In genomic region chr3L:9476829-9477228, dm6 we compare ENCODE assay signal across 3 fruit fly cellular contexts.
TF ChIP-seq lines count a peak whose summit lies in the region.

Uch-L5 (minus strand) TSS chr3L:9476965.
Jarid2 (plus strand) TSS chr3L:9477038.

TF ChIP-seq in whole organism, adult, 20 proteins besides CTCF, POLR2A, EP300 and RAD21 (continued from another document):
- TF ChIP-seq Hr96 (GFP tag; optimal IDR thresholded peaks at IDR 0.05; lab: Kevin White, UChicago) (no peak), cnc (optimal IDR thresholded peaks at IDR 0.05; lab: Kevin White, UChicago) (peak; percentile 81 to 92)

TF ChIP-seq in whole organism, embryonic, 481 proteins besides CTCF, POLR2A, EP300 and RAD21 (continued from another document and continues in another):
- no peak for TF ChIP-seq CG3065 (GFP tag; optimal IDR thresholded peaks at IDR 0.05; lab: Kevin White, UChicago)
- peak; percentile 47 to 54 for TF ChIP-seq Pdp1 (GFP tag; optimal IDR thresholded peaks at IDR 0.05; lab: Kevin White, UChicago)
- no peak for TF ChIP-seq Abd-B (GFP tag; optimal IDR thresholded peaks at IDR 0.05; lab: Kevin White, UChicago)
- TF ChIP-seq CG13123 (GFP tag; optimal IDR thresholded peaks at IDR 0.05; lab: Kevin White, UChicago), result peak; percentile 41
- TF ChIP-seq Poxn (GFP tag; IDR thresholded peaks at IDR 0.05; lab: Robert Waterston, UW), result no peak
- no peak for TF ChIP-seq Mrtf (GFP tag; IDR thresholded peaks at IDR 0.05; lab: Robert Waterston, UW)
- TF ChIP-seq exex (tag; optimal IDR thresholded peaks at IDR 0.05; lab: Kevin White, UChicago), result no peak
- TF ChIP-seq CG10979 (tag; optimal IDR thresholded peaks at IDR 0.05; lab: Kevin White, UChicago), result peak; percentile 48
- peak; percentile 79 for TF ChIP-seq Sin3A (optimal IDR thresholded peaks at IDR 0.05; lab: Kevin White, UChicago)
- peak; percentile 28 for TF ChIP-seq az2 (GFP tag; optimal IDR thresholded peaks at IDR 0.05; lab: Kevin White, UChicago)
- TF ChIP-seq CG8281 (tag; optimal IDR thresholded peaks at IDR 0.05; lab: Kevin White, UChicago), result no peak
- TF ChIP-seq Adf1 (GFP tag; IDR thresholded peaks at IDR 0.05; lab: Robert Waterston, UW), result peak; percentile 60
- TF ChIP-seq CG14710 (tag; optimal IDR thresholded peaks at IDR 0.05; lab: Kevin White, UChicago), result peak; percentile 68
- no peak for TF ChIP-seq Hmx (GFP tag; optimal IDR thresholded peaks at IDR 0.05; lab: Kevin White, UChicago)
- TF ChIP-seq shn (GFP tag; optimal IDR thresholded peaks at IDR 0.05; lab: Kevin White, UChicago), result peak; percentile 46
- TF ChIP-seq salm (tag; optimal IDR thresholded peaks at IDR 0.05; lab: Kevin White, UChicago), result no peak
- TF ChIP-seq CG1024 (GFP tag; IDR thresholded peaks at IDR 0.05; lab: Robert Waterston, UW), result no peak
- TF ChIP-seq cad (GFP tag; optimal IDR thresholded peaks at IDR 0.05; lab: Kevin White, UChicago), result no peak
- no peak for TF ChIP-seq crol (GFP tag; IDR thresholded peaks at IDR 0.05; lab: Robert Waterston, UW)
- TF ChIP-seq H2.0 (GFP tag; IDR thresholded peaks at IDR 0.05; lab: Robert Waterston, UW), result no peak
- peak; percentile 41 for TF ChIP-seq CG13296 (GFP tag; optimal IDR thresholded peaks at IDR 0.05; lab: Kevin White, UChicago)
- peak; percentile 37 for TF ChIP-seq da (GFP tag; optimal IDR thresholded peaks at IDR 0.05; lab: Kevin White, UChicago)
- TF ChIP-seq twi (tag; optimal IDR thresholded peaks at IDR 0.05; lab: Kevin White, UChicago), result peak; percentile 25
- TF ChIP-seq CG2678 (tag; optimal IDR thresholded peaks at IDR 0.05; lab: Kevin White, UChicago), result no peak
- peak; percentile 62 for TF ChIP-seq Dp (GFP tag; optimal IDR thresholded peaks at IDR 0.05; lab: Kevin White, UChicago)
- TF ChIP-seq ci (GFP tag; IDR thresholded peaks at IDR 0.05; lab: Robert Waterston, UW), result peak; percentile 79; the same call in 2 of the 3 replicates
- no peak for TF ChIP-seq danr (GFP tag; IDR thresholded peaks at IDR 0.05; lab: Robert Waterston, UW)
- no peak for TF ChIP-seq CG17328 (GFP tag; IDR thresholded peaks at IDR 0.05; lab: Robert Waterston, UW)
- TF ChIP-seq CG14441 (GFP tag; IDR thresholded peaks at IDR 0.05; lab: Robert Waterston, UW), result 0 out of 2 replicates have a peak, but pooled peaks have one; percentile 12
- TF ChIP-seq fru (optimal IDR thresholded peaks at IDR 0.05; lab: Kevin White, UChicago), result no peak
- peak; percentile 78 for TF ChIP-seq Rfx (GFP tag; IDR thresholded peaks at IDR 0.05; lab: Robert Waterston, UW)
- peak; percentile 63 for TF ChIP-seq CG2116 (GFP tag; optimal IDR thresholded peaks at IDR 0.05; lab: Kevin White, UChicago)
- TF ChIP-seq ara (GFP tag; IDR thresholded peaks at IDR 0.05; lab: Robert Waterston, UW), result peak; percentile 41; the same call in 1 of the 2 replicates
- TF ChIP-seq ind (GFP tag; optimal IDR thresholded peaks at IDR 0.05; lab: Kevin White, UChicago), result peak; percentile 63
- no peak for TF ChIP-seq CG12236 (GFP tag; optimal IDR thresholded peaks at IDR 0.05; lab: Kevin White, UChicago)
- TF ChIP-seq tgo (GFP tag; IDR thresholded peaks at IDR 0.05; lab: Robert Waterston, UW), result no peak
- TF ChIP-seq psq (GFP tag; optimal IDR thresholded peaks at IDR 0.05; lab: Kevin White, UChicago), result peak; percentile 53
- TF ChIP-seq Sox102F (GFP tag; optimal IDR thresholded peaks at IDR 0.05; lab: Kevin White, UChicago), result no peak
- no peak for TF ChIP-seq scrt (GFP tag; optimal IDR thresholded peaks at IDR 0.05; lab: Kevin White, UChicago)
- TF ChIP-seq Hr51 (GFP tag; optimal IDR thresholded peaks at IDR 0.05; lab: Kevin White, UChicago), result peak in 1 of 2 experiments; percentile 30
- TF ChIP-seq sob (GFP tag; IDR thresholded peaks at IDR 0.05; lab: Robert Waterston, UW), result peak; percentile 55
- peak; percentile 52 for TF ChIP-seq bcd (GFP tag; optimal IDR thresholded peaks at IDR 0.05; lab: Kevin White, UChicago)
- no peak for TF ChIP-seq CG4404 (GFP tag; IDR thresholded peaks at IDR 0.05; lab: Robert Waterston, UW)
- TF ChIP-seq amos (GFP tag; IDR thresholded peaks at IDR 0.05; lab: Robert Waterston, UW; ENCODE audit: partially characterized antibody), result peak; percentile 50
- peak; percentile 60 for TF ChIP-seq Lhr (GFP tag; optimal IDR thresholded peaks at IDR 0.05; lab: Kevin White, UChicago)
- TF ChIP-seq CG32767 (GFP tag; IDR thresholded peaks at IDR 0.05; lab: Robert Waterston, UW), result no peak
- TF ChIP-seq inv (GFP tag; IDR thresholded peaks at IDR 0.05; lab: Robert Waterston, UW; ENCODE audit: partially characterized antibody), result peak; percentile 41; the same call in 1 of the 2 replicates
- TF ChIP-seq ash1 (GFP tag; optimal IDR thresholded peaks at IDR 0.05; lab: Kevin White, UChicago), result peak; percentile 46
- peak in 1 of 2 experiments; percentile 0 for TF ChIP-seq bsh (GFP tag; optimal IDR thresholded peaks at IDR 0.05; lab: Kevin White, UChicago)
- no peak for TF ChIP-seq CG4707 (GFP tag; optimal IDR thresholded peaks at IDR 0.05; lab: Kevin White, UChicago)
- no peak for TF ChIP-seq peb (GFP tag; IDR thresholded peaks at IDR 0.05; lab: Robert Waterston, UW)
- TF ChIP-seq aop (GFP tag; IDR thresholded peaks at IDR 0.05; lab: Robert Waterston, UW), result no peak
- no peak for TF ChIP-seq CG7372 (GFP tag; IDR thresholded peaks at IDR 0.05; lab: Robert Waterston, UW)
- peak; percentile 41; the same call in 1 of the 4 replicates for TF ChIP-seq Gug (GFP tag; IDR thresholded peaks at IDR 0.05; lab: Robert Waterston, UW)
- TF ChIP-seq slp2 (GFP tag; optimal IDR thresholded peaks at IDR 0.05; lab: Kevin White, UChicago), result peak; percentile 45
- no peak for TF ChIP-seq toy (GFP tag; IDR thresholded peaks at IDR 0.05; lab: Robert Waterston, UW)
- peak; percentile 49 for TF ChIP-seq sisA (GFP tag; IDR thresholded peaks at IDR 0.05; lab: Robert Waterston, UW)
- TF ChIP-seq CG13287 (GFP tag; IDR thresholded peaks at IDR 0.05; lab: Robert Waterston, UW; ENCODE audit: partially characterized antibody), result peak; percentile 33; the same call in 1 of the 2 replicates
- no peak for TF ChIP-seq Gsc (GFP tag; IDR thresholded peaks at IDR 0.05; lab: Robert Waterston, UW)
- TF ChIP-seq HHEX (GFP tag; optimal IDR thresholded peaks at IDR 0.05; lab: Kevin White, UChicago), result peak; percentile 36
- TF ChIP-seq dmrt11E (tag; optimal IDR thresholded peaks at IDR 0.05; lab: Kevin White, UChicago), result no peak
- no peak for TF ChIP-seq Spps (tag; optimal IDR thresholded peaks at IDR 0.05; lab: Kevin White, UChicago)
- no peak for TF ChIP-seq cas (GFP tag; IDR thresholded peaks at IDR 0.05; lab: Robert Waterston, UW)
- TF ChIP-seq CG4424 (GFP tag; optimal IDR thresholded peaks at IDR 0.05; lab: Kevin White, UChicago), result peak; percentile 28
- peak; percentile 48 for TF ChIP-seq Nf-YB (GFP tag; optimal IDR thresholded peaks at IDR 0.05; lab: Kevin White, UChicago)
- peak; percentile 94 for TF ChIP-seq Med (GFP tag; lab: Kevin White, UChicago)

TF ChIP-seq in whole organism, prepupa, 60 proteins besides CTCF, POLR2A, EP300 and RAD21 (continued from another document):
- TF ChIP-seq Sox14 (GFP tag; optimal IDR thresholded peaks at IDR 0.05; lab: Kevin White, UChicago) (peak; percentile 92), CG7368 (GFP tag; optimal IDR thresholded peaks at IDR 0.05; lab: Kevin White, UChicago) (no peak), CG32006 (GFP tag; optimal IDR thresholded peaks at IDR 0.05; lab: Kevin White, UChicago) (no peak), CG1621 (tag; optimal IDR thresholded peaks at IDR 0.05; lab: Kevin White, UChicago) (peak; percentile 59), svp (GFP tag; lab: Kevin White, UChicago) (no peak), fd85E (GFP tag; optimal IDR thresholded peaks at IDR 0.05; lab: Kevin White, UChicago) (no peak), dsx (GFP tag; optimal IDR thresholded peaks at IDR 0.05; lab: Kevin White, UChicago; ENCODE audit: poor library complexity, severe bottlenecking) (no peak), Eip93F (GFP tag; optimal IDR thresholded peaks at IDR 0.05; lab: Kevin White, UChicago) (no peak), CG6792 (GFP tag; optimal IDR thresholded peaks at IDR 0.05; lab: Kevin White, UChicago) (peak; percentile 22), eg (GFP tag; IDR thresholded peaks at IDR 0.05; lab: Robert Waterston, UW) (no peak), Hr38 (GFP tag; optimal IDR thresholded peaks at IDR 0.05; lab: Kevin White, UChicago) (no peak), Lpt (GFP tag; optimal IDR thresholded peaks at IDR 0.05; lab: Kevin White, UChicago) (no peak), Hr39 (GFP tag; optimal IDR thresholded peaks at IDR 0.05; lab: Kevin White, UChicago) (no peak), CG9139 (GFP tag; optimal IDR thresholded peaks at IDR 0.05; lab: Kevin White, UChicago) (no peak), Blimp-1 (GFP tag; optimal IDR thresholded peaks at IDR 0.05; lab: Kevin White, UChicago) (no peak), CG15336 (GFP tag; IDR thresholded peaks at IDR 0.05; lab: Robert Waterston, UW) (no peak), Eip75B (GFP tag; optimal IDR thresholded peaks at IDR 0.05; lab: Kevin White, UChicago) (no peak), CG31627 (GFP tag; optimal IDR thresholded peaks at IDR 0.05; lab: Kevin White, UChicago) (peak; percentile 63), Gug (GFP tag; IDR thresholded peaks at IDR 0.05; lab: Robert Waterston, UW) (no peak), CG16779 (tag; optimal IDR thresholded peaks at IDR 0.05; lab: Kevin White, UChicago) (no peak), net (GFP tag; optimal IDR thresholded peaks at IDR 0.05; lab: Kevin White, UChicago) (no peak), CG4318 (GFP tag; optimal IDR thresholded peaks at IDR 0.05; lab: Kevin White, UChicago) (no peak), Met (GFP tag; optimal IDR thresholded peaks at IDR 0.05; lab: Kevin White, UChicago) (no peak), CG8319 (GFP tag; optimal IDR thresholded peaks at IDR 0.05; lab: Kevin White, UChicago) (peak; percentile 9), vri (GFP tag; optimal IDR thresholded peaks at IDR 0.05; lab: Kevin White, UChicago) (peak; percentile 13), Ets21C (GFP tag; optimal IDR thresholded peaks at IDR 0.05; lab: Kevin White, UChicago) (no peak), CG10669 (GFP tag; optimal IDR thresholded peaks at IDR 0.05; lab: Kevin White, UChicago) (no peak), CG10631 (GFP tag; optimal IDR thresholded peaks at IDR 0.05; lab: Kevin White, UChicago) (no peak), CG11762 (GFP tag; optimal IDR thresholded peaks at IDR 0.05; lab: Kevin White, UChicago; ENCODE audit: insufficient read depth) (no peak), lz (GFP tag; optimal IDR thresholded peaks at IDR 0.05; lab: Kevin White, UChicago) (peak; percentile 35), CG8119 (GFP tag; IDR thresholded peaks at IDR 0.05; lab: Robert Waterston, UW) (no peak), Smox (GFP tag; optimal IDR thresholded peaks at IDR 0.05; lab: Kevin White, UChicago) (no peak), CG6163 (GFP tag; IDR thresholded peaks at IDR 0.05; lab: Robert Waterston, UW) (no peak)
TF ChIP-seq in whole organism, prepupa: peak in this region for 14.
